Fruit fly (Drosophila melanogaster): ENCODE results near the gene CG42717.
A peak's percentile ranks its signal among the peaks of the same experiment; 100 is the strongest.

Gene CG42717

DNA sequence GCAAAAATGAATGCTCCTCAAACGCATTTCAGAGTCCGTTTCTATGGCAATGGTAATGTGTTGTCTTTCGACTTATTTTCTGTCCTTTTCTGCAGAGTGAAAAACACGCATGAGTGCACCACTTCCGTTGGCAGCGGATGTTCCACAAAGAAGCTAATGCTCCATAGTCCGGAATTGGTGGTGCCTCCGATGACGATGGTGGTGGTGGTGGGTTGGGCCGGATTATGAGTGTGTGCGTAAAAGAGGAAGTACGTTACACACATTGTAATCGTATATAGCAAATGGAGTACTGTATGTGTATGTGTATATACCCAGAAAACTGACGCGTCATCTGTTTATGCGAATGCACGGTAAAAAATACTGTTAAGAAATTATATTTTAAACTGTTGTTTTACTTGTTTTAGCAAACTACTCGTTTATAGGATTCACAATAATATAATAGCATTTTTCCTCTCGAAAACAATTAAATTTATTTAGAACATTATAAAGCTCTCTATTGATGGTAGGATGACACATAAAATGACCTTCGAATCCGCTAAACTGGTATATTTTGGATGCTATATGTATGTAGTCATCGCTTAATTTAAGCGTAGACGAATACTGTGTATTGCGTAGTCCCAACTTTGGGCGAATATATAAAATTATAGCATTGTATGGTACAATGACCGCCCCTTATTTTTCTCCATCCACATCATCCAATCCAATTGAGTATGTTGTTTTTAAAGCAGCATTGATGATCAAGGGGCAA, 12.3 kb upstream of the CG42717 start (continued):
- TF ChIP-seq chn (GFP tag; optimal IDR thresholded peaks at IDR 0.05), result no peak
- no peak for TF ChIP-seq dimm (GFP tag; IDR thresholded peaks at IDR 0.05)
- no peak for TF ChIP-seq Nf-YA (GFP tag; IDR thresholded peaks at IDR 0.05)
- peak; percentile 35 for TF ChIP-seq ATbp (GFP tag; optimal IDR thresholded peaks at IDR 0.05)
- TF ChIP-seq CG31224 (GFP tag; IDR thresholded peaks at IDR 0.05), result peak; percentile 31; the same call in 1 of the 2 replicates
- TF ChIP-seq vvl (GFP tag; IDR thresholded peaks at IDR 0.05), result peak; percentile 47
- no peak for TF ChIP-seq tll (GFP tag; optimal IDR thresholded peaks at IDR 0.05)
- no peak for TF ChIP-seq CG9215 (GFP tag; IDR thresholded peaks at IDR 0.05)
- no peak for TF ChIP-seq Asciz (GFP tag; optimal IDR thresholded peaks at IDR 0.05)
- TF ChIP-seq CG2199 (GFP tag; IDR thresholded peaks at IDR 0.05), result peak; percentile 67; the same call in 1 of the 3 replicates
- peak; percentile 83 for TF ChIP-seq cg (GFP tag; optimal IDR thresholded peaks at IDR 0.05)
- peak; percentile 62 for TF ChIP-seq B-H1 (GFP tag; IDR thresholded peaks at IDR 0.05)
- no peak for TF ChIP-seq Tbp (GFP tag; optimal IDR thresholded peaks at IDR 0.05)
- TF ChIP-seq CG34422 (GFP tag; IDR thresholded peaks at IDR 0.05), result peak; percentile 65
- TF ChIP-seq CG4404 (GFP tag; IDR thresholded peaks at IDR 0.05), result no peak
- TF ChIP-seq CG10267 (tag; optimal IDR thresholded peaks at IDR 0.05), result peak; percentile 38
- no peak for TF ChIP-seq CG15073 (GFP tag; optimal IDR thresholded peaks at IDR 0.05)
- TF ChIP-seq ham (GFP tag; IDR thresholded peaks at IDR 0.05), result no peak
- TF ChIP-seq repo (GFP tag; optimal IDR thresholded peaks at IDR 0.05), result no peak
- TF ChIP-seq CG7556 (GFP tag; optimal IDR thresholded peaks at IDR 0.05), result peak; percentile 75
- no peak for TF ChIP-seq tx (GFP tag; optimal IDR thresholded peaks at IDR 0.05)
- peak; percentile 1 for TF ChIP-seq Dek (tag; optimal IDR thresholded peaks at IDR 0.05)
- TF ChIP-seq Pdp1 (GFP tag; optimal IDR thresholded peaks at IDR 0.05), result peak in 1 of 2 experiments; percentile 14
- no peak for TF ChIP-seq eyg (GFP tag; optimal IDR thresholded peaks at IDR 0.05)
- peak; percentile 73 for TF ChIP-seq unpg (GFP tag; optimal IDR thresholded peaks at IDR 0.05)
- 0 out of 3 replicates have a peak, but pooled peaks have one; percentile 22 for TF ChIP-seq Mrtf (GFP tag; IDR thresholded peaks at IDR 0.05)
- TF ChIP-seq CkIIα-i1 (GFP tag; IDR thresholded peaks at IDR 0.05), result no peak
- TF ChIP-seq tap (tag; optimal IDR thresholded peaks at IDR 0.05), result peak; percentile 46
- TF ChIP-seq Dip3 (GFP tag; optimal IDR thresholded peaks at IDR 0.05), result no peak
- no peak for TF ChIP-seq jumu (GFP tag; optimal IDR thresholded peaks at IDR 0.05)
- peak; percentile 41 for TF ChIP-seq kni (GFP tag; optimal IDR thresholded peaks at IDR 0.05)
- TF ChIP-seq CrebB (tag; optimal IDR thresholded peaks at IDR 0.05), result peak; percentile 30
- TF ChIP-seq gsb-n (tag; optimal IDR thresholded peaks at IDR 0.05), result peak; percentile 26
- TF ChIP-seq Usf (GFP tag; optimal IDR thresholded peaks at IDR 0.05), result no peak
- peak; percentile 59 for TF ChIP-seq CG8359 (GFP tag; optimal IDR thresholded peaks at IDR 0.05; ENCODE audit: borderline replicate concordance)
- no peak for TF ChIP-seq HmgD (GFP tag; optimal IDR thresholded peaks at IDR 0.05)
- TF ChIP-seq CG18011 (GFP tag; optimal IDR thresholded peaks at IDR 0.05), result no peak
- TF ChIP-seq CG3163 (GFP tag; optimal IDR thresholded peaks at IDR 0.05), result no peak
- no peak for TF ChIP-seq Elba2 (GFP tag; optimal IDR thresholded peaks at IDR 0.05)
- TF ChIP-seq luna (GFP tag; optimal IDR thresholded peaks at IDR 0.05), result no peak
- TF ChIP-seq CG10274 (GFP tag; optimal IDR thresholded peaks at IDR 0.05), result no peak
- TF ChIP-seq CG30431 (GFP tag; optimal IDR thresholded peaks at IDR 0.05), result no peak
- TF ChIP-seq dmrt11E (tag; optimal IDR thresholded peaks at IDR 0.05), result peak; percentile 36
- no peak for TF ChIP-seq CG7963 (GFP tag; IDR thresholded peaks at IDR 0.05; ENCODE audit: partially characterized antibody)
- TF ChIP-seq D19B (GFP tag; optimal IDR thresholded peaks at IDR 0.05), result no peak
- no peak for TF ChIP-seq Chrac-16 (GFP tag; optimal IDR thresholded peaks at IDR 0.05)
- TF ChIP-seq HHEX (GFP tag; optimal IDR thresholded peaks at IDR 0.05), result no peak
- no peak for TF ChIP-seq CG7786 (GFP tag; optimal IDR thresholded peaks at IDR 0.05)
- peak; percentile 69 for TF ChIP-seq kay (GFP tag; optimal IDR thresholded peaks at IDR 0.05)
- peak; percentile 52 for TF ChIP-seq Oli (tag; optimal IDR thresholded peaks at IDR 0.05)

Measured in whole organism, embryonic.